Fruit fly (Drosophila melanogaster) Kc167 (cell line): ENCODE data around the gene CG42659.

ENCODE experiments used
- Sin3A ChIP-seq: fragments of >200 bp; optimal IDR thresholded peaks from 2 replicates; lab custom pipeline; 2018; ENCODE audit warnings: missing external identifiers
- insv ChIP-seq: fragments of >200 bp; optimal IDR thresholded peaks from 3 replicates; lab custom pipeline; 2018; ENCODE audit warnings: missing external identifiers
- psq ChIP-seq: fragments of >200 bp; optimal IDR thresholded peaks from 2 replicates; lab custom pipeline; 2017; ENCODE audit warnings: missing external identifiers

- TF ChIP-seq Sin3A (no peak), psq (lab: Kevin White, UChicago) (no peak), insv (lab: Kevin White, UChicago) (no peak)
These were observed 43.5 kb upstream of the CG42659 start for dm6 chr2L:17963710-17964109.
